Worm (Caenorhabditis elegans): ENCODE measurements around the gene F55A4.13.

ce11 chrX:1017456-1017855 is at the start of gene F55A4.13, which contains the start of gene nlf-1:
- TF ChIP-seq dmd-4 (tag; optimal IDR thresholded peaks at IDR 0.05), result no peak
- TF ChIP-seq elt-3 (tag; optimal IDR thresholded peaks at IDR 0.05), result no peak

Data from whole organism, L2 larva.